Fruit fly (Drosophila melanogaster) whole organism, embryonic: ENCODE measurements around the gene yellow-e.
A peak's percentile ranks its signal among the peaks of the same experiment; 100 is the strongest.

Experiments used
- ATbp ChIP-seq: fragments of 200-800 bp; sonication (Bioruptor generic); optimal IDR thresholded peaks from 2 replicates; lab custom pipeline; 2017; ENCODE audit warnings: missing biosample characterization, mild to moderate bottlenecking, missing genetic modification characterization, missing genetic modification reagents
- Bteb2 ChIP-seq: fragments of 200-800 bp; sonication (Bioruptor generic); optimal IDR thresholded peaks from 2 replicates; lab custom pipeline; 2016; ENCODE audit warnings: missing biosample characterization, missing genetic modification characterization
- CG10147 ChIP-seq: fragments of 200-800 bp; sonication (Bioruptor generic); optimal IDR thresholded peaks from 2 replicates; lab custom pipeline; 2019; ENCODE audit warnings: missing biosample characterization, mild to moderate bottlenecking, missing genetic modification characterization, moderate library complexity
- CG11456 ChIP-seq: fragments of 200-800 bp; sonication (Bioruptor generic); IDR thresholded peaks from 3 replicates; pipeline ENCODE4 v1.3.6; 2022; ENCODE audit warnings: missing biosample characterization, missing genetic modification characterization
- CG11504 ChIP-seq: fragments of 200-800 bp; sonication (Bioruptor generic); optimal IDR thresholded peaks from 3 replicates; lab custom pipeline; 2019; ENCODE audit warnings: missing biosample characterization, mild to moderate bottlenecking, missing genetic modification characterization, moderate library complexity
- CG12104 ChIP-seq: fragments of 200-800 bp; sonication (Bioruptor generic); optimal IDR thresholded peaks from 3 replicates; lab custom pipeline; 2016; ENCODE audit warnings: missing biosample characterization, missing genetic modification characterization
- CG12155 ChIP-seq: fragments of 200-800 bp; sonication (Bioruptor generic); optimal IDR thresholded peaks from 3 replicates; lab custom pipeline; 2016; ENCODE audit warnings: missing biosample characterization, missing genetic modification characterization
- CG12659 ChIP-seq: fragments of 200-800 bp; sonication (Bioruptor generic); optimal IDR thresholded peaks from 3 replicates; lab custom pipeline; 2017; ENCODE audit warnings: mild to moderate bottlenecking, missing biosample characterization, missing genetic modification reagents, missing genetic modification characterization
- CG13424 ChIP-seq: fragments of 200-800 bp; sonication (Bioruptor generic); optimal IDR thresholded peaks from 2 replicates; lab custom pipeline; 2019; ENCODE audit warnings: missing biosample characterization, mild to moderate bottlenecking, missing genetic modification characterization, moderate library complexity
- CG14965 ChIP-seq: fragments of 200-800 bp; sonication (Bioruptor generic); optimal IDR thresholded peaks from 2 replicates; lab custom pipeline; 2016; ENCODE audit warnings: missing biosample characterization, missing genetic modification characterization, borderline replicate concordance
- CG17802 ChIP-seq: fragments of 200-800 bp; sonication (Bioruptor generic); optimal IDR thresholded peaks from 2 replicates; lab custom pipeline; 2018; ENCODE audit warnings: missing biosample characterization, mild to moderate bottlenecking, missing genetic modification characterization, moderate library complexity
- CG18764 ChIP-seq: fragments of 200-800 bp; sonication (Bioruptor generic); optimal IDR thresholded peaks from 3 replicates; lab custom pipeline; 2016; ENCODE audit warnings: missing biosample characterization, missing genetic modification characterization
- CG2116 ChIP-seq: fragments of 200-800 bp; sonication (Bioruptor generic); optimal IDR thresholded peaks from 3 replicates; lab custom pipeline; 2018; ENCODE audit warnings: missing biosample characterization, mild to moderate bottlenecking, missing genetic modification characterization
- CG2202 ChIP-seq: fragments of 200-800 bp; sonication (Bioruptor generic); optimal IDR thresholded peaks from 2 replicates; lab custom pipeline; 2018; ENCODE audit warnings: missing biosample characterization, mild to moderate bottlenecking, missing genetic modification characterization
- CG32772 ChIP-seq: fragments of 200-800 bp; sonication (Bioruptor generic); IDR thresholded peaks from 2 replicates; pipeline ENCODE4 v1.3.6; 2022; ENCODE audit warnings: missing biosample characterization, missing genetic modification characterization
- CG6175 ChIP-seq: fragments of 200-800 bp; sonication (Bioruptor generic); IDR thresholded peaks from 3 replicates; pipeline ENCODE4 v1.3.6; 2022; ENCODE audit warnings: missing biosample characterization, missing genetic modification characterization
- CG6654 ChIP-seq: fragments of 200-800 bp; sonication (Bioruptor generic); optimal IDR thresholded peaks from 2 replicates; lab custom pipeline; 2017; ENCODE audit warnings: missing biosample characterization, mild to moderate bottlenecking, missing genetic modification characterization
- CG6813 ChIP-seq: fragments of 200-800 bp; sonication (Bioruptor generic); optimal IDR thresholded peaks from 2 replicates; lab custom pipeline; 2017; ENCODE audit warnings: missing biosample characterization, missing genetic modification characterization, mild to moderate bottlenecking, moderate library complexity, missing genetic modification reagents
- CG6854 ChIP-seq: fragments of 200-800 bp; sonication (Bioruptor generic); optimal IDR thresholded peaks from 3 replicates; lab custom pipeline; 2017; ENCODE audit warnings: missing biosample characterization, mild to moderate bottlenecking, missing genetic modification characterization
- CG8388 ChIP-seq: fragments of 200-800 bp; sonication (Bioruptor generic); optimal IDR thresholded peaks from 2 replicates; lab custom pipeline; 2019; ENCODE audit warnings: missing biosample characterization, mild to moderate bottlenecking, missing genetic modification characterization, moderate library complexity
- CG9215 ChIP-seq: fragments of 200-800 bp; sonication (Bioruptor generic); IDR thresholded peaks from 2 replicates; pipeline ENCODE4 v1.3.6; 2022; ENCODE audit warnings: missing biosample characterization, missing genetic modification characterization
- CG9437 ChIP-seq: fragments of 200-800 bp; sonication (Bioruptor generic); optimal IDR thresholded peaks from 2 replicates; lab custom pipeline; 2018; ENCODE audit warnings: missing biosample characterization, mild to moderate bottlenecking, missing genetic modification characterization
- CG9932 ChIP-seq: fragments of 200-800 bp; sonication (Bioruptor generic); IDR thresholded peaks from 2 replicates; pipeline ENCODE4 v1.3.6; 2022; ENCODE audit warnings: missing biosample characterization, missing genetic modification characterization
- Camta ChIP-seq: fragments of 200-800 bp; sonication (Bioruptor generic); optimal IDR thresholded peaks from 2 replicates; lab custom pipeline; 2016; ENCODE audit warnings: missing biosample characterization, missing genetic modification characterization
- Dbx ChIP-seq: fragments of 200-800 bp; sonication (Bioruptor generic); IDR thresholded peaks from 3 replicates; pipeline ENCODE4 v1.3.6; 2022; ENCODE audit warnings: missing biosample characterization, missing genetic modification characterization
- Dfd ChIP-seq, 2 experiments: fragments of >200 bp; optimal IDR thresholded peaks; 2 replicates each; lab custom pipeline; 2017; ENCODE audit warnings: missing biosample characterization in 2 of 2, missing genetic modification characterization in 2 of 2
- ERR ChIP-seq: fragments of 200-800 bp; sonication (Bioruptor generic); optimal IDR thresholded peaks from 2 replicates; lab custom pipeline; 2016; ENCODE audit warnings: missing biosample characterization, missing genetic modification characterization
- HHEX ChIP-seq: fragments of 200-800 bp; sonication (Bioruptor generic); optimal IDR thresholded peaks from 3 replicates; lab custom pipeline; 2017; ENCODE audit warnings: missing biosample characterization, mild to moderate bottlenecking, missing genetic modification characterization, missing genetic modification reagents
- HLH54F ChIP-seq: fragments of 200-800 bp; sonication (Bioruptor generic); optimal IDR thresholded peaks from 3 replicates; lab custom pipeline; 2016; ENCODE audit warnings: missing biosample characterization, missing genetic modification characterization
- HmgZ ChIP-seq: fragments of 200-800 bp; sonication (Bioruptor generic); optimal IDR thresholded peaks from 2 replicates; lab custom pipeline; 2018; ENCODE audit warnings: missing biosample characterization, mild to moderate bottlenecking, missing genetic modification characterization
- NC2α ChIP-seq: fragments of 200-800 bp; sonication (Bioruptor generic); optimal IDR thresholded peaks from 2 replicates; lab custom pipeline; 2016; ENCODE audit warnings: missing biosample characterization, missing genetic modification characterization
- NfI ChIP-seq: fragments of 200-800 bp; sonication (Bioruptor generic); optimal IDR thresholded peaks from 3 replicates; lab custom pipeline; 2018; ENCODE audit warnings: missing biosample characterization, mild to moderate bottlenecking, missing genetic modification characterization, moderate library complexity
- Oli ChIP-seq: fragments of 200-800 bp; sonication (Bioruptor generic); optimal IDR thresholded peaks from 2 replicates; lab custom pipeline; 2018; ENCODE audit warnings: missing biosample characterization, mild to moderate bottlenecking, missing genetic modification characterization, moderate library complexity
- Ssrp ChIP-seq: fragments of 200-800 bp; sonication (Bioruptor generic); optimal IDR thresholded peaks from 2 replicates; lab custom pipeline; 2018; ENCODE audit warnings: missing biosample characterization, mild to moderate bottlenecking, missing genetic modification characterization, moderate library complexity
- Xbp1 ChIP-seq: fragments of 200-800 bp; sonication (Bioruptor generic); optimal IDR thresholded peaks from 3 replicates; lab custom pipeline; 2016; ENCODE audit warnings: missing biosample characterization, mild to moderate bottlenecking, missing genetic modification characterization
- chinmo ChIP-seq: fragments of 200-800 bp; sonication (Bioruptor generic); IDR thresholded peaks from 4 replicates; pipeline ENCODE4 v1.3.6; 2022; ENCODE audit warnings: missing biosample characterization, missing genetic modification characterization; ENCODE audit not compliant: partially characterized antibody
- disco-r ChIP-seq: fragments of 200-800 bp; sonication (Bioruptor generic); optimal IDR thresholded peaks from 2 replicates; lab custom pipeline; 2016; ENCODE audit warnings: missing biosample characterization, missing genetic modification characterization
- ind ChIP-seq: fragments of 200-800 bp; sonication (Bioruptor generic); optimal IDR thresholded peaks from 3 replicates; lab custom pipeline; 2016; ENCODE audit warnings: missing biosample characterization, missing genetic modification characterization
- knrl ChIP-seq: fragments of 200-800 bp; sonication (Bioruptor generic); IDR thresholded peaks from 3 replicates; pipeline ENCODE4 v1.3.6; 2022; ENCODE audit warnings: missing biosample characterization, missing genetic modification characterization; ENCODE audit not compliant: partially characterized antibody
- lov ChIP-seq, 2 experiments: fragments of 200-800 bp in 1 of 2; fragments of >200 bp in 1 of 2; sonication (Bioruptor generic) in 1 of 2; IDR thresholded peaks in 1 of 2; optimal IDR thresholded peaks in 1 of 2; 2 replicates in 1 of 2; 3 replicates in 1 of 2; pipeline versions ENCODE4 v1.3.6 to Lab custom; 2017 to 2022; ENCODE audit warnings: missing biosample characterization in 1 of 2, missing genetic modification characterization in 1 of 2
- nau ChIP-seq: fragments of 200-800 bp; sonication (Bioruptor generic); optimal IDR thresholded peaks from 3 replicates; lab custom pipeline; 2017; ENCODE audit warnings: missing biosample characterization, mild to moderate bottlenecking, missing genetic modification characterization, missing genetic modification reagents
- org-1 ChIP-seq: fragments of 200-800 bp; sonication (Bioruptor generic); optimal IDR thresholded peaks from 2 replicates; lab custom pipeline; 2017; ENCODE audit warnings: missing biosample characterization, missing genetic modification characterization
- row ChIP-seq: fragments of 200-800 bp; sonication (Bioruptor generic); IDR thresholded peaks from 3 replicates; pipeline ENCODE4 v1.3.6; 2022; ENCODE audit warnings: missing biosample characterization, missing genetic modification characterization
- sc ChIP-seq, 3 experiments: fragments of >200 bp in 2 of 3; fragments of 200-800 bp in 1 of 3; sonication (Bioruptor generic) in 1 of 3; optimal IDR thresholded peaks; 2 replicates in 2 of 3; 3 replicates in 1 of 3; lab custom pipeline; 2017; ENCODE audit warnings: mild to moderate bottlenecking in 1 of 3, missing biosample characterization in 1 of 3, missing genetic modification characterization in 1 of 3, missing genetic modification reagents in 1 of 3
- sima ChIP-seq: fragments of 200-800 bp; sonication (Bioruptor generic); optimal IDR thresholded peaks from 2 replicates; lab custom pipeline; 2016; ENCODE audit warnings: missing biosample characterization, missing genetic modification characterization
- tap ChIP-seq: fragments of 200-800 bp; optimal IDR thresholded peaks from 3 replicates; lab custom pipeline; 2019; ENCODE audit warnings: missing biosample characterization, mild to moderate bottlenecking, missing genetic modification characterization, moderate library complexity
- tll ChIP-seq, 2 experiments: fragments of 200-800 bp in 1 of 2; fragments of >200 bp in 1 of 2; sonication (Bioruptor generic) in 1 of 2; optimal IDR thresholded peaks; 2 replicates each; lab custom pipeline; 2017 to 2019; ENCODE audit warnings: missing biosample characterization in 2 of 2, missing genetic modification characterization in 2 of 2, mild to moderate bottlenecking in 1 of 2, moderate library complexity in 1 of 2
- ttk ChIP-seq: fragments of 200-800 bp; sonication (Bioruptor generic); IDR thresholded peaks from 2 replicates; pipeline ENCODE4 v2.1.2; 2022; ENCODE audit warnings: missing biosample characterization, missing genetic modification characterization

The yellow-e gene

DNA sequence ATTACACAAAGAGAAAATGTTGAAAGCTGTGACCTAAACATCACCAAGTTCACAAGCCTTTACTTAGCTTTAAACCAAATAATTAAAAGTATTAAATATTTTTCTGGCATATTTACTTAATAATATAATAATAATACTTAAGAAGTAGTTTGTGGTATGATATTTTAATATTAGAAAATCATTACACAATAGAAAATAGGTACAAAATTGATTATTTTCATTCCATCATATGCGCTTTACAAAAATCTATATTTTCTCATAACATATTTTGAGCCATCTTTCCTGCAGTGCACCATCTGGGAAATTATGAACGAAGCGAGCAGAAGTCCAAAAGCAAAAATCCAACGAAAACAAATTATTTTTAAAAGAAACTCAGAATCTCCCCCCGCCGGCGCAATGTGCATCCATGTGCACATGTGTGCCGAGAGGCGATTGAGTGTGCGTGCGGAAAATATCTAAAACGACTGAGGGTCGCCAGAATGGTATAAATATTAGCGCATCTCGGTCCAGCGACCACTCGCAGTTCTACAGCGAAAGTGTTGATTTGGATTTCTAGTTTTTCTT is 10.5 kb upstream of the yellow-e start, which contains the start of gene Act87E (continued):
- no peak for TF ChIP-seq CG17802
- peak; percentile 78 for TF ChIP-seq Ssrp (tag; lab: Kevin White, UChicago)
- TF ChIP-seq Oli (tag; lab: Kevin White, UChicago): peak; percentile 75
- peak; percentile 42 for TF ChIP-seq CG2202 (tag; lab: Kevin White, UChicago)
- no peak for TF ChIP-seq CG18764
- TF ChIP-seq org-1 (GFP tag; lab: Kevin White, UChicago): peak; percentile 55
- no peak for TF ChIP-seq ERR (GFP tag; lab: Kevin White, UChicago)
- no peak for TF ChIP-seq CG14965 (GFP tag; lab: Kevin White, UChicago)
- peak; percentile 71 for TF ChIP-seq row (GFP tag; lab: Robert Waterston, UW)
- TF ChIP-seq tll (GFP tag; optimal IDR thresholded peaks at IDR 0.05; lab: Kevin White, UChicago): no peak
- TF ChIP-seq CG12659 (GFP tag; lab: Kevin White, UChicago): peak; percentile 72
- TF ChIP-seq CG2116 (GFP tag; lab: Kevin White, UChicago): peak; percentile 7
- TF ChIP-seq CG6175: no peak
- peak; percentile 65; the same call in 2 of the 4 replicates for TF ChIP-seq chinmo (GFP tag; lab: Robert Waterston, UW)
- 0 out of 2 replicates have a peak, but pooled peaks have one; percentile 38 for TF ChIP-seq CG9215 (GFP tag; lab: Robert Waterston, UW)
- TF ChIP-seq HHEX: peak; percentile 29
- peak; percentile 66 for TF ChIP-seq CG12104 (GFP tag; lab: Kevin White, UChicago)
- TF ChIP-seq HmgZ (tag; lab: Kevin White, UChicago): no peak
- TF ChIP-seq knrl (GFP tag; lab: Robert Waterston, UW): no peak
- no peak for TF ChIP-seq CG6854
- no peak for TF ChIP-seq nau
- TF ChIP-seq disco-r (GFP tag; lab: Kevin White, UChicago): no peak
- peak; percentile 23 for TF ChIP-seq NfI
- TF ChIP-seq Dfd (GFP tag; optimal IDR thresholded peaks at IDR 0.05; lab: Kevin White, UChicago): no peak
- peak; percentile 73 for TF ChIP-seq CG9437 (GFP tag; lab: Kevin White, UChicago)
- no peak for TF ChIP-seq Camta
- no peak for TF ChIP-seq NC2α (GFP tag; lab: Kevin White, UChicago)
- peak; percentile 35 for TF ChIP-seq ATbp
- peak; percentile 26; the same call in 1 of the 2 replicates for TF ChIP-seq CG32772 (GFP tag; lab: Robert Waterston, UW)
- no peak for TF ChIP-seq lov (optimal IDR thresholded peaks at IDR 0.05; lab: Kevin White, UChicago)
- TF ChIP-seq lov (GFP tag; IDR thresholded peaks at IDR 0.05; lab: Robert Waterston, UW): no peak
- no peak for TF ChIP-seq sima (GFP tag; lab: Kevin White, UChicago)
- TF ChIP-seq sc (optimal IDR thresholded peaks at IDR 0.05; lab: Kevin White, UChicago): no peak
- TF ChIP-seq sc (GFP tag; optimal IDR thresholded peaks at IDR 0.05; lab: Kevin White, UChicago): peak; percentile 47
- TF ChIP-seq CG10147: peak; percentile 2
- TF ChIP-seq CG6654 (GFP tag; lab: Kevin White, UChicago): peak; percentile 14
- TF ChIP-seq Bteb2: no peak
- TF ChIP-seq ttk: peak; percentile 30; the same call in 1 of the 2 replicates
- TF ChIP-seq CG9932: peak; percentile 33; the same call in 1 of the 2 replicates
- TF ChIP-seq ind: peak; percentile 42
- TF ChIP-seq tap (tag; lab: Kevin White, UChicago): peak; percentile 57
- TF ChIP-seq HLH54F (GFP tag; lab: Kevin White, UChicago): no peak
- TF ChIP-seq CG11456 (GFP tag; lab: Robert Waterston, UW): no peak
- peak; percentile 66 for TF ChIP-seq CG8388
- TF ChIP-seq Xbp1 (GFP tag; lab: Kevin White, UChicago): peak; percentile 52
- no peak for TF ChIP-seq CG6813 (GFP tag; lab: Kevin White, UChicago)
- peak; percentile 41; the same call in 1 of the 3 replicates for TF ChIP-seq Dbx (GFP tag; lab: Robert Waterston, UW)
- TF ChIP-seq CG12155 (GFP tag; lab: Kevin White, UChicago): peak; percentile 19
- peak; percentile 85 for TF ChIP-seq CG11504 (tag; lab: Kevin White, UChicago)
- TF ChIP-seq CG13424 (tag; lab: Kevin White, UChicago): peak; percentile 86
